Worm (Caenorhabditis elegans): ENCODE results near the gene arcp-1.

ce11 chrIII:3774550-3774949 is 15.3 kb upstream of the arcp-1 start:
- TF ChIP-seq nhr-25 (tag; optimal IDR thresholded peaks at IDR 0.05; ENCODE audit: borderline replicate concordance, insufficient read depth) (no peak), madf-5 (GFP tag; IDR thresholded peaks at IDR 0.05) (no peak), ceh-82 (tag; optimal IDR thresholded peaks at IDR 0.05) (no peak), unc-39 (tag; optimal IDR thresholded peaks at IDR 0.05) (no peak), F44E2.7 (GFP tag; IDR thresholded peaks at IDR 0.05) (no peak), nhr-77 (tag; optimal IDR thresholded peaks at IDR 0.05) (no peak), dpl-1 (GFP tag; optimal IDR thresholded peaks at IDR 0.05) (no peak), nhr-6 (tag; optimal IDR thresholded peaks at IDR 0.05) (no peak), ama-1 (optimal IDR thresholded peaks at IDR 0.05) (no peak), F49E8.2 (tag; optimal IDR thresholded peaks at IDR 0.05; ENCODE audit: borderline replicate concordance) (no peak), nhr-111 (GFP tag; optimal IDR thresholded peaks at IDR 0.05) (no peak)

Measured in whole organism, L4 larva.